Worm (Caenorhabditis elegans) whole organism, late embryonic: Measurements from ENCODE around the gene nsun-5.

Source experiments
- C08G9.2 ChIP-seq: sonication (generic microtip); optimal IDR thresholded peaks from 2 replicates; lab custom pipeline; 2016; ENCODE audit warnings: mild to moderate bottlenecking, missing genetic modification characterization, moderate library complexity, missing compliant biosample characterization
- C38D4.7 ChIP-seq: fragments of 200-800 bp; sonication (Bioruptor generic); optimal IDR thresholded peaks from 2 replicates; lab custom pipeline; 2018; ENCODE audit warnings: mild to moderate bottlenecking, missing genetic modification characterization, moderate library complexity, missing compliant biosample characterization
- K09A11.1 ChIP-seq: sonication (generic microtip); optimal IDR thresholded peaks from 2 replicates; lab custom pipeline; 2017; ENCODE audit warnings: antibody characterized with exemption, mild to moderate bottlenecking, missing genetic modification characterization, missing compliant biosample characterization; ENCODE audit not compliant: insufficient read depth
- T23F11.4 ChIP-seq: fragments of 200-800 bp; sonication (Bioruptor generic); optimal IDR thresholded peaks from 2 replicates; lab custom pipeline; 2018; ENCODE audit warnings: mild to moderate bottlenecking, missing genetic modification characterization, missing compliant biosample characterization
- ahr-1 ChIP-seq: sonication (generic microtip); optimal IDR thresholded peaks from 2 replicates; lab custom pipeline; 2016; ENCODE audit warnings: missing genetic modification characterization, missing compliant biosample characterization
- ama-1 ChIP-seq: fragments of 150-350 bp; optimal IDR thresholded peaks from 2 replicates; lab custom pipeline; 2014
- ceh-18 ChIP-seq: sonication (generic microtip); optimal IDR thresholded peaks from 2 replicates; lab custom pipeline; 2016; ENCODE audit warnings: missing genetic modification characterization, missing compliant biosample characterization
- ceh-22 ChIP-seq: sonication (generic microtip); optimal IDR thresholded peaks from 2 replicates; lab custom pipeline; 2017; ENCODE audit warnings: missing biosample characterization, missing genetic modification characterization
- ceh-30 ChIP-seq: fragments of 150-350 bp; optimal IDR thresholded peaks from 2 replicates; lab custom pipeline; 2014; ENCODE audit warnings: missing biosample characterization, missing genetic modification characterization
- ceh-34 ChIP-seq: sonication (generic microtip); optimal IDR thresholded peaks from 2 replicates; lab custom pipeline; 2016; ENCODE audit warnings: mild to moderate bottlenecking, missing genetic modification characterization, missing compliant biosample characterization
- ceh-48 ChIP-seq: sonication (generic microtip); optimal IDR thresholded peaks from 2 replicates; lab custom pipeline; 2016; ENCODE audit warnings: missing genetic modification characterization, inconsistent platforms, missing compliant biosample characterization
- ceh-6 ChIP-seq: fragments of 200-800 bp; sonication (Bioruptor generic); optimal IDR thresholded peaks from 2 replicates; lab custom pipeline; 2018; ENCODE audit warnings: mild to moderate bottlenecking, missing genetic modification characterization, missing compliant biosample characterization
- dve-1 ChIP-seq: sonication (generic microtip); optimal IDR thresholded peaks from 2 replicates; lab custom pipeline; 2017; ENCODE audit warnings: antibody characterized with exemption, mild to moderate bottlenecking, missing genetic modification characterization, missing compliant biosample characterization
- elt-2 ChIP-seq: sonication (generic microtip); optimal IDR thresholded peaks from 2 replicates; lab custom pipeline; 2016; ENCODE audit warnings: missing genetic modification reagents, missing genetic modification characterization, missing compliant biosample characterization
- ets-4 ChIP-seq: sonication (generic microtip); optimal IDR thresholded peaks from 2 replicates; lab custom pipeline; 2016; ENCODE audit warnings: missing genetic modification characterization, missing compliant biosample characterization
- fax-1 ChIP-seq: sonication (generic microtip); optimal IDR thresholded peaks from 2 replicates; lab custom pipeline; 2016; ENCODE audit warnings: missing genotype, missing genetic modification characterization, missing compliant biosample characterization
- fkh-6 ChIP-seq: sonication (generic microtip); optimal IDR thresholded peaks from 2 replicates; lab custom pipeline; 2016; ENCODE audit warnings: missing genetic modification characterization, missing compliant biosample characterization
- hlh-30 ChIP-seq: sonication (generic microtip); optimal IDR thresholded peaks from 2 replicates; lab custom pipeline; 2017; ENCODE audit warnings: antibody characterized with exemption, missing genetic modification characterization, missing compliant biosample characterization; ENCODE audit not compliant: insufficient read depth
- madf-2 ChIP-seq: sonication (generic microtip); optimal IDR thresholded peaks from 2 replicates; lab custom pipeline; 2017; ENCODE audit warnings: missing genetic modification characterization, missing compliant biosample characterization
- mec-3 ChIP-seq: sonication (generic microtip); optimal IDR thresholded peaks from 2 replicates; lab custom pipeline; 2016; ENCODE audit warnings: borderline replicate concordance, missing genetic modification characterization, missing compliant biosample characterization
- nfya-1 ChIP-seq: sonication (generic microtip); optimal IDR thresholded peaks from 2 replicates; lab custom pipeline; 2017; ENCODE audit warnings: missing genetic modification characterization, mild to moderate bottlenecking, missing compliant biosample characterization, antibody characterized with exemption, moderate library complexity
- nhr-232 ChIP-seq: sonication (generic microtip); optimal IDR thresholded peaks from 2 replicates; lab custom pipeline; 2016; ENCODE audit warnings: missing genetic modification characterization, missing compliant biosample characterization
- npax-4 ChIP-seq: sonication (generic microtip); optimal IDR thresholded peaks from 2 replicates; lab custom pipeline; 2016; ENCODE audit warnings: missing genetic modification characterization, missing compliant biosample characterization
- odd-2 ChIP-seq: sonication (generic microtip); optimal IDR thresholded peaks from 2 replicates; lab custom pipeline; 2017; ENCODE audit warnings: antibody characterized with exemption, mild to moderate bottlenecking, missing genetic modification characterization, missing compliant biosample characterization
- pat-9 ChIP-seq: fragments of 200-800 bp; sonication (Bioruptor generic); optimal IDR thresholded peaks from 2 replicates; lab custom pipeline; 2018; ENCODE audit warnings: mild to moderate bottlenecking, missing genetic modification characterization, moderate library complexity, missing compliant biosample characterization
- pros-1 ChIP-seq: fragments of 150-350 bp; optimal IDR thresholded peaks from 2 replicates; lab custom pipeline; 2014; ENCODE audit warnings: missing biosample characterization, missing genetic modification reagents, missing genetic modification characterization
- ref-2 ChIP-seq: sonication (generic microtip); optimal IDR thresholded peaks from 2 replicates; lab custom pipeline; 2016; ENCODE audit warnings: missing genetic modification characterization, missing compliant biosample characterization
- rnt-1 ChIP-seq: sonication (generic microtip); optimal IDR thresholded peaks from 2 replicates; lab custom pipeline; 2016; ENCODE audit warnings: missing genetic modification characterization, missing compliant biosample characterization
- sdc-2 ChIP-seq: sonication (generic microtip); optimal IDR thresholded peaks from 2 replicates; lab custom pipeline; 2016; ENCODE audit warnings: missing genotype, missing genetic modification characterization, missing compliant biosample characterization
- sox-2 ChIP-seq: fragments of 200-800 bp; sonication (Bioruptor generic); IDR thresholded peaks from 2 replicates; pipeline ENCODE4 v1.3.6; 2022; ENCODE audit warnings: missing genetic modification reagents, missing genetic modification characterization, missing compliant biosample characterization
- sox-4 ChIP-seq: sonication (generic microtip); optimal IDR thresholded peaks from 2 replicates; lab custom pipeline; 2017; ENCODE audit warnings: mild to moderate bottlenecking, missing genetic modification characterization, inconsistent platforms, missing compliant biosample characterization
- syd-9 ChIP-seq: sonication (generic microtip); optimal IDR thresholded peaks from 2 replicates; lab custom pipeline; 2016; ENCODE audit warnings: mild to moderate bottlenecking, missing genetic modification characterization, moderate library complexity, missing compliant biosample characterization
- tbx-2 ChIP-seq: sonication (generic microtip); optimal IDR thresholded peaks from 2 replicates; lab custom pipeline; 2016; ENCODE audit warnings: missing genetic modification characterization, missing compliant biosample characterization
- unc-3 ChIP-seq, 2 experiments: fragments of 200-800 bp in 1 of 2; sonication (Bioruptor generic) in 1 of 2; sonication (generic microtip) in 1 of 2; conservative IDR thresholded peaks in 1 of 2; optimal IDR thresholded peaks in 1 of 2; 2 replicates each; pipeline versions ENCODE4 v1.3.6 to Lab custom; 2016 to 2022; ENCODE audit warnings: missing compliant biosample characterization in 2 of 2, missing genetic modification characterization in 2 of 2, missing genetic modification reagents in 1 of 2
- unc-42 ChIP-seq: sonication (generic microtip); optimal IDR thresholded peaks from 2 replicates; lab custom pipeline; 2016; ENCODE audit warnings: missing genotype, missing genetic modification characterization, missing compliant biosample characterization
- unc-55 ChIP-seq: sonication (generic microtip); optimal IDR thresholded peaks from 2 replicates; lab custom pipeline; 2017; ENCODE audit warnings: missing biosample characterization, missing genetic modification reagents, missing genetic modification characterization
- ztf-16 ChIP-seq: sonication (generic microtip); optimal IDR thresholded peaks from 2 replicates; lab custom pipeline; 2017; ENCODE audit warnings: missing genetic modification characterization, missing compliant biosample characterization

nsun-5 gene

DNA sequence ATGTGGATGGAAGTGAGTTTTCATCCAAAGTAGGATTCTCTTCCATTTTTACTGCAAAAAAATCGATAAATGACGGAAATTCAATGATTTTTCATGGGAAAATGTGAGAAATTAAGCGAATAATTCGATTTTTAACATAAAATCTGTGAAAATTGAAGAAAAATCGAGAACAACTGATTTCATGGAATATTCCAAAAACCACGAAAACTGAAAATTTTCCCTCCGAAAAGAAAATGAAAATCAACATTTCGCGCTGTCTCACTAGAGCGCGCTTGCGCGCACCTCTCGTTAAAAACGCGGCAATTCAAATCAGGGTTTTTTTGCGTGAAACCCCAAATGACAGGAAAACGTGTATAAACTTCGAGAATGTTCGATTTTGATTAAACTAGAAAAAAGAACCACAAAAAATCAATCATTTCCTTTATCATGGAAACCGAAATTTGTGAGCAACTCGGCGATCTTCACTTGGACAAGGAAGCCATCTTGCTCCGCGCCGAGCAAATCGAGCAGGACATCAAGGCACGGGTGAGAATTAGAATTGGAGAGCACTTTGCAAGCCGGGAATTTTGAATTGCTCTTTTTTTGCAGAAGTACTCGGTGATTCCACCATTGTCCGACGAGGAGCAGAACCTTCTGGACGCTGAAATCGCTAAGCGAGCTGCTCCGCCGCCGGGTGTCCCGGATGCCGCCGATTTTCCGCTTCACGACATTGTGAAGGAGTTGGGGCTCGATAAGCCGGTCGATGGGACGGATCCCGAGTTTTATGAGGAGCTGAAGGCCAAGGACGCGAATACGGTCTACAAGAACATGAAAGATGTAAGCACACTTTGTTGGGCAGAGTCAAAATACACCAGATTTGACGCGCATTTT, 41.2 kb downstream of the nsun-5 start, which contains the start of the genes Y53F4B.9 and Y53F4B.11 (continued):
- TF ChIP-seq unc-42 (peak; percentile 62), syd-9 (tag; lab: Kevin White, UChicago) (no peak), sox-4 (peak; percentile 7), ref-2 (peak; percentile 20), rnt-1 (peak; percentile 41)

ce11 chrII:15014380-15014779, 45.0 kb downstream of the nsun-5 start, which contains the start of gene Y53F4B.51:
Gene Y53F4B.51 (minus strand): TSS chrII:15014442.
- peak; percentile 45 for TF ChIP-seq unc-42
- no peak for TF ChIP-seq ref-2
- TF ChIP-seq, all 69 proteins: peak for 1

DNA sequence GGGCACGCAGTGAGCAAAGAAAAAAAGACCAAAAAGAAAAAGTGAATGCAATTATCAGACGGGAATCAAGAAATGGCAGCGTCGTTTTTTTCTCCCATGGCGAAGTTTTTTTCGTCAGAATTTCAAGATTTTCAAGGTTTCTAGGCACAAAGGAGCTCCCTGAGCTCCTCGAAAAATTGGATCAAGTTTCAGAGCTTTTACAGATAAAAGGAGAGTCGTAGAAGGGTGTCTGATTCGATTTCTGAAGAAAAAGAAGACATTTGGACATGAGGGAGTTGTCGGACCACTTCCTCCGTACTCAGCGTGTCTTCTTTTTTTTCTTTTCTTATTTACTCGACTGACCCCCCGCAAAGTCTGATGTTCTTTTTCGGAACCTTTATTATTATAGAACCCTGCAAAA, 46.3 kb downstream of the nsun-5 start:
- TF ChIP-seq unc-3 (GFP tag; conservative IDR thresholded peaks at IDR 0.05; lab: Robert Waterston, UW), result no peak
- TF ChIP-seq unc-3 (tag; optimal IDR thresholded peaks at IDR 0.05; lab: Kevin White, UChicago), result no peak
- TF ChIP-seq unc-42, result peak; percentile 55

DNA sequence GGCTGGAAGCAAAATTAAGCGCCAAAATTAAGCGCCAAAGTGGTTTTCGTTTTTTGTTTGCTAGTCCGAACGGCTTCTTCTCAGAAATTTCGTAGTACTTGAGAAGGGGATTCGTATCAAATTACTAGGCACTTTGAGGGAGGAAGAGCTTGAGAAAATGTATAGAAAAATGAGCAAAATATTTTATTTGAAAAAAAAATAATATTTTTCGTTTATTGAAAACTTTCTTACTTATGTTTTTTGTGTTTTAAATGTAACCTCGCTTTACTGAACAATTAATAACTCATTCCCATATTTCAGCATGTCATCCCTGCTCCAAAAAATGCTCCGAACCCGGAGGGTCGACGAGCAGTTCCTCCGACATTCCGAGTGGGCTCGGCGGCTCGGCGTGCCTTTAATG, 49.5 kb downstream of the nsun-5 start, which contains the start of gene Y53F4B.12:
Gene Y53F4B.12 (plus strand): TSS at position 301 of the 400 bp plus-strand sequence.
- TF ChIP-seq ama-1 (lab: Kevin White, UChicago), result no peak
- TF ChIP-seq fax-1 (tag; lab: Kevin White, UChicago), result no peak
- TF ChIP-seq ceh-30 (tag; lab: Kevin White, UChicago), result no peak
- no peak for TF ChIP-seq sox-2 (GFP tag; lab: Robert Waterston, UW)
- TF ChIP-seq unc-55 (GFP tag; lab: Kevin White, UChicago), result no peak
- TF ChIP-seq fkh-6 (tag; lab: Kevin White, UChicago), result no peak
- no peak for TF ChIP-seq ceh-22 (tag; lab: Kevin White, UChicago)
- TF ChIP-seq C38D4.7 (GFP tag; lab: Kevin White, UChicago), result no peak

ce11 chrII:15025100-15025499, 55.7 kb downstream of the nsun-5 start:
- TF ChIP-seq pat-9 (tag; lab: Kevin White, UChicago), result no peak
- no peak for TF ChIP-seq ceh-30 (tag; lab: Kevin White, UChicago)
- TF ChIP-seq pros-1, result no peak
- no peak for TF ChIP-seq sdc-2
- no peak for TF ChIP-seq ets-4 (tag; lab: Kevin White, UChicago)
- no peak for TF ChIP-seq ceh-22 (tag; lab: Kevin White, UChicago)
- TF ChIP-seq sox-4, result no peak
- no peak for TF ChIP-seq mec-3 (tag; lab: Kevin White, UChicago)
- TF ChIP-seq nhr-232 (tag; lab: Kevin White, UChicago), result no peak
- TF ChIP-seq, all 69 proteins: peak for 0

DNA sequence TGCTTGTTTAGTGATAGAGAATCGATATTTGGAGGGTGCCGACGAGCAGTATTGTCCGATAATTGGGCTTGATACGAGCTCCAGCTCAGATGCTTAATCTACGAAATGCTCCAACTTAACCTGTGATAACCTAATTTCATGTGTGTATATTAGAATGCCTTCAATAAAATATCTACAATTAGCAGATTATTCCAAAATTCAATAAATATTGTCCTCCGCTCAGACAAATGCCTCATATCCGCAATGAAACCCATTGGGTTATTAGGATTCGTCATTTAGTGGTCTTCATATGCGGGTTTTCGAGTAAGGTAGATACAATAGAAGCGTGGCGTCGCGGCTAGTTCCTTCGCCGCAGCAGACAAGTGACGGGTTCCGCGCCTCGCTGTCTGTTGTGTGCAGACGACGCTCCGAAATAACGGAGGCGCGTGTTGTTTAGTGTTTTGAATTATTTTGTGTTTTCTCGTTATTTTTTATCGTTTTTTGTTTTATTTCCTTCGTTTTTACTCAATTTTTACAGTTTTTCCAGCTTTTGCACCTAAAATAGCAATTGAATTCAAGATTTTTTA, 56.3 kb downstream of the nsun-5 start, which contains the start of gene cmtr-1:
Gene cmtr-1 (plus strand): TSS at position 516 of the 566 bp plus-strand sequence.
- peak; percentile 47 for TF ChIP-seq unc-42
- peak; percentile 12 for TF ChIP-seq T23F11.4 (GFP tag; lab: Kevin White, UChicago)
- TF ChIP-seq madf-2 (tag; lab: Kevin White, UChicago), result peak; percentile 68
- TF ChIP-seq pros-1, result peak; percentile 63
- peak; percentile 4 for TF ChIP-seq K09A11.1 (tag; lab: Kevin White, UChicago)
- TF ChIP-seq unc-55 (GFP tag; lab: Kevin White, UChicago), result peak; percentile 62
- peak; percentile 59 for TF ChIP-seq elt-2 (tag; lab: Kevin White, UChicago)
- TF ChIP-seq dve-1 (tag; lab: Kevin White, UChicago), result peak; percentile 78
- peak; percentile 69 for TF ChIP-seq hlh-30
- peak; percentile 72 for TF ChIP-seq rnt-1
- TF ChIP-seq ceh-34, result peak; percentile 43
- TF ChIP-seq sox-4, result no peak
- TF ChIP-seq npax-4 (tag; lab: Kevin White, UChicago), result no peak
- no peak for TF ChIP-seq unc-3 (GFP tag; conservative IDR thresholded peaks at IDR 0.05; lab: Robert Waterston, UW)
- peak; percentile 39 for TF ChIP-seq unc-3 (tag; optimal IDR thresholded peaks at IDR 0.05; lab: Kevin White, UChicago)
- no peak for TF ChIP-seq odd-2 (tag; lab: Kevin White, UChicago)
- TF ChIP-seq ref-2, result peak; percentile 77
- TF ChIP-seq ztf-16, result peak; percentile 96
- no peak for TF ChIP-seq fax-1 (tag; lab: Kevin White, UChicago)
- no peak for TF ChIP-seq ahr-1
- peak; percentile 62 for TF ChIP-seq tbx-2 (tag; lab: Kevin White, UChicago)
- peak; percentile 82 for TF ChIP-seq ceh-18 (tag; lab: Kevin White, UChicago)
- TF ChIP-seq C08G9.2 (tag; lab: Kevin White, UChicago), result peak; percentile 14
- TF ChIP-seq ceh-48, result no peak
- TF ChIP-seq ceh-6 (GFP tag; lab: Kevin White, UChicago), result no peak
- TF ChIP-seq ets-4 (tag; lab: Kevin White, UChicago), result peak; percentile 36
- peak; percentile 78 for TF ChIP-seq nfya-1 (tag; lab: Kevin White, UChicago)
